Fruit fly (Drosophila melanogaster) whole organism, embryonic: ENCODE measurements around the gene ocn.

Experiments used
- ATbp ChIP-seq: fragments of 200-800 bp; sonication (Bioruptor generic); optimal IDR thresholded peaks from 2 replicates; lab custom pipeline; 2017; ENCODE audit warnings: missing biosample characterization, mild to moderate bottlenecking, missing genetic modification characterization, missing genetic modification reagents
- Awh ChIP-seq: fragments of 200-800 bp; sonication (Bioruptor generic); IDR thresholded peaks from 2 replicates; pipeline ENCODE4, ENCODE4 v1.3.6; 2022; ENCODE audit warnings: missing biosample characterization, missing genetic modification characterization
- CG10147 ChIP-seq: fragments of 200-800 bp; sonication (Bioruptor generic); optimal IDR thresholded peaks from 2 replicates; lab custom pipeline; 2019; ENCODE audit warnings: missing biosample characterization, mild to moderate bottlenecking, missing genetic modification characterization, moderate library complexity
- CG10321 ChIP-seq: fragments of 200-800 bp; sonication (Bioruptor generic); IDR thresholded peaks from 2 replicates; pipeline ENCODE4 v1.3.6; 2022; ENCODE audit warnings: missing biosample characterization, missing genetic modification characterization
- CG12071 ChIP-seq: fragments of 200-800 bp; sonication (Bioruptor generic); optimal IDR thresholded peaks from 3 replicates; lab custom pipeline; 2018; ENCODE audit warnings: missing biosample characterization, mild to moderate bottlenecking, missing genetic modification characterization
- CG12155 ChIP-seq: fragments of 200-800 bp; sonication (Bioruptor generic); optimal IDR thresholded peaks from 3 replicates; lab custom pipeline; 2016; ENCODE audit warnings: missing biosample characterization, missing genetic modification characterization
- CG12299 ChIP-seq: fragments of 200-800 bp; sonication (Bioruptor generic); optimal IDR thresholded peaks from 2 replicates; lab custom pipeline; 2018; ENCODE audit warnings: missing biosample characterization, mild to moderate bottlenecking, missing genetic modification characterization
- CG13296 ChIP-seq: fragments of 200-800 bp; sonication (Bioruptor generic); optimal IDR thresholded peaks from 3 replicates; lab custom pipeline; 2018; ENCODE audit warnings: missing biosample characterization, mild to moderate bottlenecking, missing genetic modification characterization
- CG17612 ChIP-seq: fragments of 200-800 bp; sonication (Bioruptor generic); IDR thresholded peaks from 2 replicates; pipeline ENCODE4 v1.3.6; 2022; ENCODE audit warnings: missing biosample characterization, missing genetic modification characterization
- CG1832 ChIP-seq: fragments of 200-800 bp; sonication (Bioruptor generic); optimal IDR thresholded peaks from 2 replicates; lab custom pipeline; 2017; ENCODE audit warnings: missing biosample characterization, mild to moderate bottlenecking, missing genetic modification characterization, inconsistent platforms
- CG32767 ChIP-seq: fragments of 200-800 bp; sonication (Bioruptor generic); IDR thresholded peaks from 2 replicates; pipeline ENCODE4 v1.3.6; 2022; ENCODE audit warnings: missing biosample characterization, missing genetic modification characterization
- CG3407 ChIP-seq: fragments of 200-800 bp; sonication (Bioruptor generic); optimal IDR thresholded peaks from 2 replicates; lab custom pipeline; 2018; ENCODE audit warnings: missing biosample characterization, mild to moderate bottlenecking, missing genetic modification characterization
- CG34376 ChIP-seq: fragments of 200-800 bp; sonication (Bioruptor generic); optimal IDR thresholded peaks from 2 replicates; lab custom pipeline; 2018; ENCODE audit warnings: missing biosample characterization, mild to moderate bottlenecking, missing genetic modification characterization
- CG42726 ChIP-seq: fragments of 200-800 bp; sonication (Bioruptor generic); IDR thresholded peaks from 2 replicates; pipeline ENCODE4 v1.3.6; 2022; ENCODE audit warnings: missing biosample characterization, missing genetic modification characterization; ENCODE audit not compliant: partially characterized antibody
- CG4360 ChIP-seq: fragments of 200-800 bp; sonication (Bioruptor generic); IDR thresholded peaks from 2 replicates; pipeline ENCODE4 v1.3.6; 2022; ENCODE audit warnings: missing biosample characterization, missing genetic modification characterization
- CG7271 ChIP-seq: fragments of 200-800 bp; sonication (Bioruptor generic); optimal IDR thresholded peaks from 2 replicates; lab custom pipeline; 2018; ENCODE audit warnings: missing biosample characterization, mild to moderate bottlenecking, missing genetic modification characterization, moderate library complexity
- CG7963 ChIP-seq: fragments of 200-800 bp; sonication (Bioruptor generic); IDR thresholded peaks from 3 replicates; pipeline ENCODE4 v1.3.6; 2022; ENCODE audit warnings: missing biosample characterization, missing genetic modification characterization; ENCODE audit not compliant: partially characterized antibody
- CG8388 ChIP-seq: fragments of 200-800 bp; sonication (Bioruptor generic); optimal IDR thresholded peaks from 2 replicates; lab custom pipeline; 2019; ENCODE audit warnings: missing biosample characterization, mild to moderate bottlenecking, missing genetic modification characterization, moderate library complexity
- CG9817 ChIP-seq: fragments of 200-800 bp; sonication (Bioruptor generic); optimal IDR thresholded peaks from 2 replicates; lab custom pipeline; 2018; ENCODE audit warnings: missing biosample characterization, mild to moderate bottlenecking, missing genetic modification characterization, moderate library complexity
- Deaf1 ChIP-seq: fragments of 200-800 bp; optimal IDR thresholded peaks from 3 replicates; lab custom pipeline; 2019; ENCODE audit warnings: missing biosample characterization, mild to moderate bottlenecking, missing genetic modification characterization, moderate library complexity
- Dp ChIP-seq: fragments of 200-800 bp; sonication (Bioruptor generic); optimal IDR thresholded peaks from 2 replicates; lab custom pipeline; 2018; ENCODE audit warnings: missing biosample characterization, mild to moderate bottlenecking, missing genetic modification characterization, moderate library complexity
- Eip74EF ChIP-seq, 2 experiments: fragments of 200-800 bp in 1 of 2; fragments of >200 bp in 1 of 2; sonication (Bioruptor generic) in 1 of 2; optimal IDR thresholded peaks; 2 replicates each; lab custom pipeline; 2017 to 2019; ENCODE audit warnings: missing biosample characterization in 2 of 2, missing genetic modification characterization in 2 of 2, mild to moderate bottlenecking in 1 of 2, moderate library complexity in 1 of 2
- Fer1 ChIP-seq: fragments of 200-800 bp; sonication (Bioruptor generic); optimal IDR thresholded peaks from 2 replicates; lab custom pipeline; 2017; ENCODE audit warnings: missing biosample characterization, mild to moderate bottlenecking, missing genetic modification characterization
- HmgD ChIP-seq: fragments of 200-800 bp; sonication (Bioruptor generic); optimal IDR thresholded peaks from 3 replicates; lab custom pipeline; 2016; ENCODE audit warnings: missing biosample characterization, missing genetic modification characterization
- Hr3 ChIP-seq: fragments of 200-800 bp; sonication (Bioruptor generic); optimal IDR thresholded peaks from 3 replicates; lab custom pipeline; 2016; ENCODE audit warnings: missing biosample characterization, missing genetic modification characterization
- NfI ChIP-seq: fragments of 200-800 bp; sonication (Bioruptor generic); optimal IDR thresholded peaks from 3 replicates; lab custom pipeline; 2018; ENCODE audit warnings: missing biosample characterization, mild to moderate bottlenecking, missing genetic modification characterization, moderate library complexity
- Sin3A ChIP-seq: fragments of >200 bp; optimal IDR thresholded peaks from 2 replicates; lab custom pipeline; 2018
- YL-1 ChIP-seq: fragments of 200-800 bp; sonication (Bioruptor generic); optimal IDR thresholded peaks from 3 replicates; lab custom pipeline; 2017; ENCODE audit warnings: missing biosample characterization, mild to moderate bottlenecking, missing genetic modification characterization
- amos ChIP-seq: fragments of 200-800 bp; sonication (Bioruptor generic); IDR thresholded peaks from 2 replicates; pipeline ENCODE4 v1.3.6; 2022; ENCODE audit warnings: missing biosample characterization, missing genetic modification characterization; ENCODE audit not compliant: partially characterized antibody
- aop ChIP-seq: fragments of 200-800 bp; sonication (Bioruptor generic); IDR thresholded peaks from 2 replicates; pipeline ENCODE4 v1.3.6; 2022; ENCODE audit warnings: missing biosample characterization, missing genetic modification characterization
- bab2 ChIP-seq: fragments of 200-800 bp; sonication (Bioruptor generic); optimal IDR thresholded peaks from 2 replicates; lab custom pipeline; 2016; ENCODE audit warnings: missing biosample characterization, missing genetic modification characterization
- bigmax ChIP-seq: fragments of 200-800 bp; sonication (Bioruptor generic); optimal IDR thresholded peaks from 2 replicates; lab custom pipeline; 2018; ENCODE audit warnings: missing biosample characterization, mild to moderate bottlenecking, missing genetic modification characterization
- ci ChIP-seq: fragments of 200-800 bp; sonication (Bioruptor generic); IDR thresholded peaks from 3 replicates; pipeline ENCODE4 v1.3.6; 2022; ENCODE audit warnings: missing biosample characterization, missing genetic modification characterization
- hb ChIP-seq: fragments of 200-800 bp; sonication (Bioruptor generic); IDR thresholded peaks from 3 replicates; pipeline ENCODE4 v1.3.6; 2022; ENCODE audit warnings: missing biosample characterization, missing genetic modification characterization; ENCODE audit not compliant: partially characterized antibody
- inv ChIP-seq: fragments of 200-800 bp; sonication (Bioruptor generic); IDR thresholded peaks from 2 replicates; pipeline ENCODE4 v1.3.6; 2022; ENCODE audit warnings: missing biosample characterization, missing genetic modification characterization; ENCODE audit not compliant: partially characterized antibody
- kah ChIP-seq: fragments of 200-800 bp; sonication (Bioruptor generic); optimal IDR thresholded peaks from 2 replicates; lab custom pipeline; 2018; ENCODE audit warnings: missing biosample characterization, mild to moderate bottlenecking, missing genetic modification characterization
- knrl ChIP-seq: fragments of 200-800 bp; sonication (Bioruptor generic); IDR thresholded peaks from 3 replicates; pipeline ENCODE4 v1.3.6; 2022; ENCODE audit warnings: missing biosample characterization, missing genetic modification characterization; ENCODE audit not compliant: partially characterized antibody
- lab ChIP-seq: fragments of 200-800 bp; sonication (Bioruptor generic); optimal IDR thresholded peaks from 3 replicates; lab custom pipeline; 2017; ENCODE audit warnings: missing biosample characterization, missing genetic modification characterization, mild to moderate bottlenecking, moderate library complexity, missing genetic modification reagents
- pan ChIP-seq, 4 experiments: fragments of >200 bp in 3 of 4; fragments of 200-800 bp in 1 of 4; sonication (Bioruptor generic) in 1 of 4; optimal IDR thresholded peaks in 3 of 4; IDR thresholded peaks in 1 of 4; 2 replicates each; pipeline versions ENCODE4 v1.3.6 to Lab custom; 2017 to 2022; ENCODE audit warnings: missing biosample characterization in 2 of 4, missing genetic modification characterization in 2 of 4, mixed read lengths in 1 of 4
- pzg ChIP-seq: fragments of 200-800 bp; sonication (Bioruptor generic); optimal IDR thresholded peaks from 3 replicates; lab custom pipeline; 2018; ENCODE audit warnings: missing biosample characterization, mild to moderate bottlenecking, missing genetic modification characterization, moderate library complexity
- so ChIP-seq: fragments of 200-800 bp; sonication (Bioruptor generic); IDR thresholded peaks from 3 replicates; pipeline ENCODE4 v1.3.6; 2022; ENCODE audit warnings: missing biosample characterization, missing genetic modification characterization
- tna ChIP-seq: fragments of 200-800 bp; sonication (Bioruptor generic); IDR thresholded peaks from 2 replicates; pipeline ENCODE4 v1.3.6; 2022; ENCODE audit warnings: missing biosample characterization, missing genetic modification characterization; ENCODE audit not compliant: partially characterized antibody
- tup ChIP-seq: fragments of 200-800 bp; sonication (Bioruptor generic); optimal IDR thresholded peaks from 2 replicates; lab custom pipeline; 2016; ENCODE audit warnings: missing biosample characterization, mild to moderate bottlenecking, missing genetic modification characterization, moderate library complexity
- vnd ChIP-seq: fragments of 200-800 bp; sonication (Bioruptor generic); IDR thresholded peaks from 3 replicates; pipeline ENCODE4 v1.3.6; 2022; ENCODE audit warnings: missing biosample characterization, missing genetic modification characterization; ENCODE audit not compliant: partially characterized antibody
- wek ChIP-seq: fragments of 200-800 bp; sonication (Bioruptor generic); optimal IDR thresholded peaks from 3 replicates; lab custom pipeline; 2018; ENCODE audit warnings: missing biosample characterization, mild to moderate bottlenecking, missing genetic modification characterization, moderate library complexity
- yki ChIP-seq: fragments of >200 bp; optimal IDR thresholded peaks from 3 replicates; lab custom pipeline; 2018

ocn gene

DNA sequence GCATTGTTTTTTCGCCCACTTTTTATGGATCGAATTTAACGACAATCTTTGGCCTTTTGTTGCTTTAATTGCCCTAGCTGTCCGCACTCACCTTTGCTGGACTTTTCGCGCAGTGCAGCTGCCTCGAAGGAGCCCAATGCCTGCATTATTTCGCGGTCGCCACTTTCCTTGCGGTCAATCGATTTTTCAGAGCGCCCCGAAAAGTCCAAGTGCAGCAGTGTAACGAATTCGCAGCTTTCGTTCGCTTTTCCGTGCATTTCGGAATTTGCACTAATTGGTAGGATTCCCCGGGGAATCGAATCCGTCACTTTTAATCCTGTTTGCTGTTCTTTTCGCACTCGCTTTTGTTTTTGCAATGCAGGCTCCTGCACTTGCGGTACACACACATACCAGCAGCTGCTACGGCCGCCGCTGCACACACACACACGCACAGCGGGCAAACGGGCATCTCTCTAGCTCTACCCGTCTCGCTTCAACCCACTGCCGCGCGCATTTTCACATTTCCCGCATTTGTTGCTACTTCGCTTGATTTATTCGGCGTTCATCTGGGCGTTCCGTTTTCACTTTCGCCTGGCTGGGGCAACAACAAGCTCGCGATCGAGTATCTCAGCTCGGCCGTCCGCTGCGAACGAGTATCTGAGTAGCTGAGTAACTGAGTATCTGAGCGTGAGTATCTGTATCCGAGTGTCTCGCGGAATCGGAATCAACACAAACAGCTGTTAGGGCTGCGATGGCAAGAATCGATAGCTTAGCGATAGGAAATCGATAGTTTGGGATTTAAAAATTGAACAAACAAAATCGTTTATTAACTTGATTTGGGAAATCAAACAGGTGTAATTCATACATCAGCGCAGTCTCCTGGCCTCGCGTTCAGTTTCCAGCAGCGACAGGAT lies 15.7 kb downstream of the ocn start, which contains the start of gene Mgat2 (continued):
- peak; percentile 13 for TF ChIP-seq CG7271 (tag; lab: Kevin White, UChicago)
- TF ChIP-seq bigmax (GFP tag; lab: Kevin White, UChicago): peak; percentile 15
- TF ChIP-seq CG7963: peak; percentile 82
- TF ChIP-seq CG1832: peak; percentile 76
- peak; percentile 81; the same call in 2 of the 3 replicates for TF ChIP-seq knrl
- peak; percentile 75 for TF ChIP-seq hb (GFP tag; lab: Robert Waterston, UW)
- TF ChIP-seq HmgD (GFP tag; lab: Kevin White, UChicago): peak; percentile 51
- peak; percentile 44 for TF ChIP-seq CG12071 (GFP tag; lab: Kevin White, UChicago)
- peak; percentile 65 for TF ChIP-seq YL-1
- peak; percentile 67; the same call in 1 of the 2 replicates for TF ChIP-seq Awh (GFP tag; lab: Robert Waterston, UW)
- peak; percentile 56 for TF ChIP-seq lab (GFP tag; lab: Kevin White, UChicago)
- TF ChIP-seq Eip74EF (GFP tag; optimal IDR thresholded peaks at IDR 0.05; lab: Kevin White, UChicago): peak in 1 of 2 experiments; percentile 61
- TF ChIP-seq tup (GFP tag; lab: Kevin White, UChicago): no peak
- no peak for TF ChIP-seq yki
- TF ChIP-seq CG10321 (GFP tag; lab: Robert Waterston, UW): peak; percentile 72
- peak; percentile 41 for TF ChIP-seq CG13296 (GFP tag; lab: Kevin White, UChicago)
- no peak for TF ChIP-seq Sin3A
- peak; percentile 24 for TF ChIP-seq pzg (GFP tag; lab: Kevin White, UChicago)
- TF ChIP-seq CG32767 (GFP tag; lab: Robert Waterston, UW): peak; percentile 28; the same call in 1 of the 2 replicates
- TF ChIP-seq Fer1 (GFP tag; lab: Kevin White, UChicago): peak; percentile 74
- TF ChIP-seq Hr3 (GFP tag; lab: Kevin White, UChicago): no peak
- peak; percentile 81 for TF ChIP-seq Deaf1 (tag; lab: Kevin White, UChicago)
- TF ChIP-seq CG9817 (tag; lab: Kevin White, UChicago): no peak
- peak; percentile 58 for TF ChIP-seq kah (GFP tag; lab: Kevin White, UChicago)
- TF ChIP-seq CG17612: no peak
- TF ChIP-seq ci (GFP tag; lab: Robert Waterston, UW): peak; percentile 78
- TF ChIP-seq ATbp (GFP tag; lab: Kevin White, UChicago): peak; percentile 1
- TF ChIP-seq CG3407 (GFP tag; lab: Kevin White, UChicago): no peak
- peak; percentile 92 for TF ChIP-seq CG12155 (GFP tag; lab: Kevin White, UChicago)
- TF ChIP-seq amos (GFP tag; lab: Robert Waterston, UW): peak; percentile 85
- no peak for TF ChIP-seq CG12299 (tag; lab: Kevin White, UChicago)
- peak; percentile 34; the same call in 2 of the 3 replicates for TF ChIP-seq so (GFP tag; lab: Robert Waterston, UW)
- TF ChIP-seq vnd (GFP tag; lab: Robert Waterston, UW): peak; percentile 77
- peak; percentile 70 for TF ChIP-seq wek (GFP tag; lab: Kevin White, UChicago)
- TF ChIP-seq aop (GFP tag; lab: Robert Waterston, UW): no peak
- TF ChIP-seq tna (GFP tag; lab: Robert Waterston, UW): peak; percentile 72; the same call in 1 of the 2 replicates
- TF ChIP-seq NfI (GFP tag; lab: Kevin White, UChicago): peak; percentile 16
- peak; percentile 44 for TF ChIP-seq CG10147 (GFP tag; lab: Kevin White, UChicago)
- peak; percentile 74 for TF ChIP-seq inv (GFP tag; lab: Robert Waterston, UW)
- peak; percentile 10 for TF ChIP-seq CG8388 (GFP tag; lab: Kevin White, UChicago)
- TF ChIP-seq pan (optimal IDR thresholded peaks at IDR 0.05; lab: Kevin White, UChicago): no peak
- no peak for TF ChIP-seq pan (GFP tag; optimal IDR thresholded peaks at IDR 0.05 in 1 of 2, IDR thresholded peaks at IDR 0.05 in 1 of 2)
- TF ChIP-seq Dp (GFP tag; lab: Kevin White, UChicago): peak; percentile 79
- peak; percentile 22; the same call in 1 of the 2 replicates for TF ChIP-seq CG42726
- no peak for TF ChIP-seq bab2 (GFP tag; lab: Kevin White, UChicago)
- TF ChIP-seq CG4360: peak; percentile 92
- peak; percentile 84 for TF ChIP-seq CG34376 (GFP tag; lab: Kevin White, UChicago)
